Worm (Caenorhabditis elegans): ENCODE results near the gene T27E4.1.

T27E4.1 gene

ce11 chrV:9092209-9092608 is at the start of gene T27E4.1:
TSS of gene T27E4.1 (plus strand) at chrV:9092345.
- TF ChIP-seq ets-7 (tag; optimal IDR thresholded peaks at IDR 0.05) (no peak), scrt-1 (GFP tag; IDR thresholded peaks at IDR 0.05) (no peak), pes-1 (GFP tag; IDR thresholded peaks at IDR 0.05) (no peak), B0310.2 (tag; optimal IDR thresholded peaks at IDR 0.05) (no peak), ceh-36 (tag; optimal IDR thresholded peaks at IDR 0.05) (no peak), aly-1 (tag; optimal IDR thresholded peaks at IDR 0.05) (no peak), hmg-4 (GFP tag; optimal IDR thresholded peaks at IDR 0.05) (no peak), tbx-37 (GFP tag; conservative IDR thresholded peaks at IDR 0.05) (no peak), F13C5.2 (tag; optimal IDR thresholded peaks at IDR 0.05) (no peak), flt-1 (GFP tag; IDR thresholded peaks at IDR 0.05) (no peak)

DNA sequence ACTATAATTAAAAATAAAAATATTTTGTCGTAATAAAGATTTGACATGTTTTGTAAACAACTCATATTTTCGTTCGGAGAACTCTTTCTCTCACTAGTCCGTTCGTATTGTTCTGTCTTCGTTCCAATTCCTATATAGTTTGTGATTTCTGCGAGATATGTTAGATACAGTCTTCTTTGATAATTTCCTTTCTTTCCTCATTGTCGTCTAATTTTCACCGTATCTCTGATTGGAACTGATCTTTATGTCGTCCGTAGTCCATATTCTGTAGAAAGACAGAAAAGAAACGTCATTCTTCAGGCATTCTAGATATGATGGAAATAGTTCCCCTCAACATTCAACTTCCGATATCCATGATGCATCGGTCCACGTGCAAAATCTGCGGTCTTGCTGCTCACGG is 47.3 kb upstream of the T27E4.1 start, which contains the start of gene nhr-30:
Gene nhr-30, plus strand, starts transcription at position 301 of the 400 bp plus-strand sequence.
- no peak for TF ChIP-seq ceh-36 (tag; optimal IDR thresholded peaks at IDR 0.05)
- TF ChIP-seq aly-1 (tag; optimal IDR thresholded peaks at IDR 0.05) = no peak
- no peak for TF ChIP-seq B0310.2 (tag; optimal IDR thresholded peaks at IDR 0.05)
- TF ChIP-seq tbx-37 (GFP tag; conservative IDR thresholded peaks at IDR 0.05) = no peak
- TF ChIP-seq hmbx-1 (tag; optimal IDR thresholded peaks at IDR 0.05) = no peak

ce11 chrV:9047555-9048049 is 44.5 kb upstream of the T27E4.1 start, which contains the start of gene C25E10.17:
TSS of gene C25E10.17 (minus strand) at chrV:9047605.
- TF ChIP-seq tra-4 (tag; optimal IDR thresholded peaks at IDR 0.05) = no peak
- TF ChIP-seq pes-1 (GFP tag; IDR thresholded peaks at IDR 0.05) = no peak
- no peak for TF ChIP-seq ceh-13 (GFP tag; optimal IDR thresholded peaks at IDR 0.05)
- TF ChIP-seq ets-7 (tag; optimal IDR thresholded peaks at IDR 0.05) = no peak
- TF ChIP-seq ama-1 (optimal IDR thresholded peaks at IDR 0.05) = no peak
- no peak for TF ChIP-seq flt-1 (GFP tag; IDR thresholded peaks at IDR 0.05)
- no peak for TF ChIP-seq hnd-1 (tag; optimal IDR thresholded peaks at IDR 0.05)
- TF ChIP-seq aly-1 (tag; optimal IDR thresholded peaks at IDR 0.05) = no peak
- no peak for TF ChIP-seq hmg-4 (GFP tag; optimal IDR thresholded peaks at IDR 0.05)
- no peak for TF ChIP-seq B0310.2 (tag; optimal IDR thresholded peaks at IDR 0.05)
- TF ChIP-seq sea-1 (GFP tag; conservative IDR thresholded peaks at IDR 0.05) = no peak
- no peak for TF ChIP-seq hmbx-1 (tag; optimal IDR thresholded peaks at IDR 0.05)
- no peak for TF ChIP-seq tbx-37 (GFP tag; conservative IDR thresholded peaks at IDR 0.05)
- no peak for TF ChIP-seq ceh-36 (tag; optimal IDR thresholded peaks at IDR 0.05)
- TF ChIP-seq tbx-11 (GFP tag; IDR thresholded peaks at IDR 0.05) = no peak

- no peak for TF ChIP-seq hmg-4 (GFP tag; optimal IDR thresholded peaks at IDR 0.05)
- no peak for TF ChIP-seq tbx-37 (GFP tag; conservative IDR thresholded peaks at IDR 0.05)
- no peak for TF ChIP-seq ceh-13 (GFP tag; optimal IDR thresholded peaks at IDR 0.05)
- no peak for TF ChIP-seq tra-4 (tag; optimal IDR thresholded peaks at IDR 0.05)
- no peak for TF ChIP-seq hmbx-1 (tag; optimal IDR thresholded peaks at IDR 0.05)
- no peak for TF ChIP-seq pes-1 (GFP tag; IDR thresholded peaks at IDR 0.05)
- no peak for TF ChIP-seq ceh-36 (tag; optimal IDR thresholded peaks at IDR 0.05)
- TF ChIP-seq F13C5.2 (tag; optimal IDR thresholded peaks at IDR 0.05) = no peak
- TF ChIP-seq hnd-1 (tag; optimal IDR thresholded peaks at IDR 0.05) = no peak
- no peak for TF ChIP-seq ama-1 (optimal IDR thresholded peaks at IDR 0.05)
- TF ChIP-seq ets-7 (tag; optimal IDR thresholded peaks at IDR 0.05) = no peak
These were observed 42.9 kb upstream of the T27E4.1 start for ce11 chrV:9049271-9049670.

DNA sequence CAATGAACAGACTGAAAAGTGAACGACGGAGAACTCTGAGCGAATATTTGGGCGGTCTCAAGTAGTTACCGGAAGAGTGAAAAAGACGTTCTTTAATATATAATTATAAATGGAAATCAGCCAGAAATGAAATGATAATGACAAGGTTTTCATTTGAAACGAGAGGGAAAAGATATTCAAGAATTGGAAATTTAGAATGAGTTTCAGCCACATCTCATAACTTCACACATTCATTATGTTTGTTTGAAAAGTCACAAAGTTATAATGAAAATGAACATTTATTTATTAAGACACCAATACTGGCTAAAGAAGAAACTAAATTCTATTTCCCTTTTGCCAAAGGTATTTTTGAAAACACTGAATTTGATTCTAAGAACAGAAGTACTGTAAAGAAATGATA is 41.0 kb upstream of the T27E4.1 start, which contains the start of gene C25E10.7:
Gene C25E10.7, minus strand, starts transcription at position 101 of the 400 bp plus-strand sequence.
- no peak for TF ChIP-seq flt-1 (GFP tag; IDR thresholded peaks at IDR 0.05)
- no peak for TF ChIP-seq hnd-1 (tag; optimal IDR thresholded peaks at IDR 0.05)
- TF ChIP-seq tra-4 (tag; optimal IDR thresholded peaks at IDR 0.05) = no peak
- TF ChIP-seq tbx-11 (GFP tag; IDR thresholded peaks at IDR 0.05) = no peak

DNA sequence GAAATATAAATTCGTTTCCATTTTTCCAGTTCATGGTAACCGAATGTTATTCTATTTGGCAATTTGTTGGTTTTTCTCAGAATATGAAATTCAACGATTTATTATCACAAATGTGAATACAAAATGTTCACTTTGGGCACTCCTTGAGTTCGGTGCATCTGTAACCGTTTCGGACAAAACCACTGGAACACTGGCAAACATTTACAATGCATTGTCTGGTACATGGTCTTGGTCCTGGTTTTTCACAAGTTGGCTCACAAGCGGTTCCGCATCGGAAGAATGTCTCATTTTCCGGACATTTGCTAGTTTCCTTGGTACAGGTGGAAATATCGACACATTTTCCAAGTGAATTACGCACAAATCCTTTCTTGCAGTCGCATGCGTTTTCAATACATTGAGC is 38.9 kb upstream of the T27E4.1 start:
- TF ChIP-seq hnd-1 (tag; optimal IDR thresholded peaks at IDR 0.05) (no peak), ceh-36 (tag; optimal IDR thresholded peaks at IDR 0.05) (no peak), tbx-11 (GFP tag; IDR thresholded peaks at IDR 0.05) (no peak), pes-1 (GFP tag; IDR thresholded peaks at IDR 0.05) (no peak), aly-1 (tag; optimal IDR thresholded peaks at IDR 0.05) (no peak), scrt-1 (GFP tag; IDR thresholded peaks at IDR 0.05) (no peak), tbx-37 (GFP tag; conservative IDR thresholded peaks at IDR 0.05) (no peak), flt-1 (GFP tag; IDR thresholded peaks at IDR 0.05) (no peak), F13C5.2 (tag; optimal IDR thresholded peaks at IDR 0.05) (no peak), tra-4 (tag; optimal IDR thresholded peaks at IDR 0.05) (no peak), hmg-4 (GFP tag; optimal IDR thresholded peaks at IDR 0.05) (no peak), ama-1 (optimal IDR thresholded peaks at IDR 0.05) (no peak), hmbx-1 (tag; optimal IDR thresholded peaks at IDR 0.05) (no peak), B0310.2 (tag; optimal IDR thresholded peaks at IDR 0.05) (no peak), ceh-13 (GFP tag; optimal IDR thresholded peaks at IDR 0.05) (no peak), ets-7 (tag; optimal IDR thresholded peaks at IDR 0.05) (no peak), sea-1 (GFP tag; conservative IDR thresholded peaks at IDR 0.05) (no peak)

ce11 chrV:9053969-9054368 is 38.2 kb upstream of the T27E4.1 start, which contains the start of gene C25E10.8:
TSS of gene C25E10.8 (minus strand) at chrV:9054069.
- TF ChIP-seq ama-1 (optimal IDR thresholded peaks at IDR 0.05) = no peak
- no peak for TF ChIP-seq B0310.2 (tag; optimal IDR thresholded peaks at IDR 0.05)
- TF ChIP-seq flt-1 (GFP tag; IDR thresholded peaks at IDR 0.05) = no peak
- no peak for TF ChIP-seq scrt-1 (GFP tag; IDR thresholded peaks at IDR 0.05)

ce11 chrV:9054771-9055170 is 37.4 kb upstream of the T27E4.1 start, which contains the start of gene swm-1:
TSS of gene swm-1 (minus strand) at chrV:9054871.
- TF ChIP-seq scrt-1 (GFP tag; IDR thresholded peaks at IDR 0.05) (no peak), flt-1 (GFP tag; IDR thresholded peaks at IDR 0.05) (no peak), tbx-37 (GFP tag; conservative IDR thresholded peaks at IDR 0.05) (no peak), B0310.2 (tag; optimal IDR thresholded peaks at IDR 0.05) (no peak), ceh-13 (GFP tag; optimal IDR thresholded peaks at IDR 0.05) (no peak), aly-1 (tag; optimal IDR thresholded peaks at IDR 0.05) (no peak)

Measured in whole organism, early embryonic.